Worm (Caenorhabditis elegans): ENCODE data around the gene F58G1.8.

Gene F58G1.8

DNA sequence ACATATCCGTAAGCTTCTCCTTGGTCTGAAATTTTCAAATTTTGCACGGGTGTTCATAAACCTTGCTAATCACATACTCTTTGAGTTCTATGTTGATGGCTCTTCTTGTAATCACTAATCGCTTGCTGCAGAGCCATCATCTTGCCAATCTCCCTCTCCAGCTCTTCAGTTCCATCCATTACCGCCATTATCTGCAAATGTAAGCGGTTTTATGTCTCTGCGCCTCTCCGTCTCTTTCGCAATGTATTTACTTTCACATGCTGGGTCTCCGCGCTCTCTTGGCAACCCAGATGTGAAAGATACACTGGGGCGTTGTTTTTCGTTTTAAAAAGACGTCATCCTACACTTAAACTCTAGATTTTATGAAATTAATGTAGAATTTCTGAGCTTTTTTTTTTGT is 27.8 kb upstream of the F58G1.8 start (continued):
- TF ChIP-seq ztf-25 (GFP tag; IDR thresholded peaks at IDR 0.05) (no peak), lag-1 (GFP tag; IDR thresholded peaks at IDR 0.05) (no peak), F55B11.4 (tag; optimal IDR thresholded peaks at IDR 0.05; ENCODE audit: borderline replicate concordance, insufficient read depth) (no peak), sptf-2 (GFP tag; optimal IDR thresholded peaks at IDR 0.05) (no peak), mes-4 (tag; optimal IDR thresholded peaks at IDR 0.05) (no peak), cebp-1 (GFP tag; IDR thresholded peaks at IDR 0.05) (peak; percentile 75), cebp-1 (tag; optimal IDR thresholded peaks at IDR 0.05) (peak; percentile 89), ceh-58 (GFP tag; IDR thresholded peaks at IDR 0.05) (no peak), dox-1 (GFP tag; IDR thresholded peaks at IDR 0.05) (peak; percentile 19; the same call in 1 of the 2 replicates), nhr-27 (tag; optimal IDR thresholded peaks at IDR 0.05) (no peak), efl-1 (GFP tag; optimal IDR thresholded peaks at IDR 0.05) (no peak), pha-4 (tag; optimal IDR thresholded peaks at IDR 0.05) (no peak), ztf-22 (GFP tag; optimal IDR thresholded peaks at IDR 0.05) (no peak), nhr-80 (tag; optimal IDR thresholded peaks at IDR 0.05) (peak; percentile 4), dpff-1 (tag; optimal IDR thresholded peaks at IDR 0.05) (no peak), die-1 (tag; optimal IDR thresholded peaks at IDR 0.05) (no peak), unc-62 (GFP tag; optimal IDR thresholded peaks at IDR 0.05) (no peak), D2030.7 (GFP tag; IDR thresholded peaks at IDR 0.05) (no peak), nhr-179 (tag; optimal IDR thresholded peaks at IDR 0.05) (no peak), lin-35 (GFP tag; optimal IDR thresholded peaks at IDR 0.05) (no peak), akir-1 (GFP tag; optimal IDR thresholded peaks at IDR 0.05) (no peak), attf-5 (GFP tag; optimal IDR thresholded peaks at IDR 0.05) (peak; percentile 12), F33H1.4 (GFP tag; IDR thresholded peaks at IDR 0.05) (no peak)

DNA sequence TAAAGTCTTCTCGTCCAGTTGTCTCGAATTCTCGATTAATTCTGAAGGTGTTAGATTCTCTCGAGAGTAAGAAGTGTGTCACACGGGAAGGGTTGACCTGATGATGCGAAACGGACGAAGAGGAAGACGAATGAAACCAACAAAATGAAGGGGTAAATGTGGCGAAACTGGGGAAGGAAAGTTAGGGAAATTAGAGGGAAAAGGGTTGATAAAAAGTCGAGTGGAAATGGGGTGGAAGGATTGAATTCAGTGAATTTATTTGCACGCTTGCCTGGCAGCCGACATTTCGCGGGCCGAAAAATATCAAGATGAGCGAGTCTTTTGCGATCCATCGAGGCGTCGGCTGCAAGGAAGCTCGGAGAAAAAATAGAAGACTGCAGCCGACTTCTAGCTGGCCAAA is 22.7 kb upstream of the F58G1.8 start, which contains the start of gene F58G1.7:
Gene F58G1.7, minus strand, starts transcription at position 101 of the 400 bp plus-strand sequence.
- no peak for TF ChIP-seq ceh-79 (tag; optimal IDR thresholded peaks at IDR 0.05)
- no peak for TF ChIP-seq Y95B8A.8 (GFP tag; IDR thresholded peaks at IDR 0.05)
- TF ChIP-seq zfh-2 (GFP tag; conservative IDR thresholded peaks at IDR 0.05), result 0 out of 2 replicates have a peak, but pooled peaks have one; percentile 20
- no peak for TF ChIP-seq egl-18 (GFP tag; IDR thresholded peaks at IDR 0.05)
- TF ChIP-seq gei-17 (GFP tag; optimal IDR thresholded peaks at IDR 0.05), result no peak
- no peak for TF ChIP-seq Y53F4B.3 (GFP tag; IDR thresholded peaks at IDR 0.05)
- no peak for TF ChIP-seq snpc-4 (GFP tag; optimal IDR thresholded peaks at IDR 0.05)
- TF ChIP-seq snpc-4 (tag; optimal IDR thresholded peaks at IDR 0.05), result peak in 2 of 4 experiments; percentile 35 to 68
- no peak for TF ChIP-seq let-607 (tag; optimal IDR thresholded peaks at IDR 0.05)
- no peak for TF ChIP-seq F22D6.2 (tag; optimal IDR thresholded peaks at IDR 0.05)

DNA sequence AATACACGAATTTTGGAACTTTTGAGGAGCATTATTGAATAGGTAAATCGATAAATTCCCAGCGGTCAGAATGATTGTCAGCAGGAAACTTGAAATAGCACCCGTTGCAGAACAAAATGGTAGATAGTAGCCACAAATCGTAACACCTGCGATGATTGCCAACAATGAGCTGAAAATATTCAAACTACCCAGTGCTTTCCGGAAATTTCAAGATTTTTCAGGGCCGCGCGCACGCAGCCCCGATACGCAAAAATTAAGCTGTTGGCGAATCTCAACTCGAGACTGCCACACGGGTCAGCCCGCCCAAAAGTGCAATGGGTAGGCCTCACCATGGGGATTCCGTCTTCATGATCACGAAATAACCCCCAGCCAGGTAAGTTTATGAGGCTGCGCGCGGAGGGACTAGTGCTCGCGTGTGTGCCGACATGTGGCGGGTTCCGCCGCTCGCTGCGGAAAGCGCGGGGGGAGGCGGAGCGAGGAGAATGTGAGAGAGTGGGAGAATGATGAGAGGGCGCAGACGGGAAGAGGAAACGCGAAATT is 19.2 kb upstream of the F58G1.8 start:
- TF ChIP-seq athp-1 (tag; optimal IDR thresholded peaks at IDR 0.05), result peak; percentile 94
- peak; percentile 87 for TF ChIP-seq hmg-20 (GFP tag; IDR thresholded peaks at IDR 0.05)
- peak; percentile 70; the same call in 1 of the 2 replicates for TF ChIP-seq egl-18 (GFP tag; IDR thresholded peaks at IDR 0.05)
- peak; percentile 88 for TF ChIP-seq lsl-1 (GFP tag; optimal IDR thresholded peaks at IDR 0.05)
- TF ChIP-seq dpff-1 (tag; optimal IDR thresholded peaks at IDR 0.05), result peak; percentile 95
- peak; percentile 91 for TF ChIP-seq ztf-25 (GFP tag; IDR thresholded peaks at IDR 0.05)
- TF ChIP-seq lin-26 (GFP tag; IDR thresholded peaks at IDR 0.05), result peak; percentile 96
- peak; percentile 92 for TF ChIP-seq ztf-22 (GFP tag; optimal IDR thresholded peaks at IDR 0.05)
- peak; percentile 38 for TF ChIP-seq rpc-1 (optimal IDR thresholded peaks at IDR 0.05)
- peak; percentile 18 for TF ChIP-seq rpc-1 (tag; optimal IDR thresholded peaks at IDR 0.05)
- peak; percentile 64; the same call in 1 of the 2 replicates for TF ChIP-seq bed-2 (GFP tag; IDR thresholded peaks at IDR 0.05)
- TF ChIP-seq bed-1 (GFP tag; IDR thresholded peaks at IDR 0.05), result 0 out of 2 replicates have a peak, but pooled peaks have one; percentile 45
- peak; percentile 99 for TF ChIP-seq hmg-1.2 (GFP tag; IDR thresholded peaks at IDR 0.05)
- TF ChIP-seq nfya-1 (tag; optimal IDR thresholded peaks at IDR 0.05; ENCODE audit: borderline replicate concordance, insufficient read depth), result no peak
- peak; percentile 56; the same call in 1 of the 2 replicates for TF ChIP-seq ztf-6 (GFP tag; IDR thresholded peaks at IDR 0.05)
- TF ChIP-seq repo-1 (tag; optimal IDR thresholded peaks at IDR 0.05), result peak; percentile 98
- TF ChIP-seq nhr-179 (tag; optimal IDR thresholded peaks at IDR 0.05), result peak; percentile 40
- TF ChIP-seq mel-28 (tag; optimal IDR thresholded peaks at IDR 0.05; ENCODE audit: borderline replicate concordance), result peak; percentile 92
- TF ChIP-seq lag-1 (GFP tag; IDR thresholded peaks at IDR 0.05), result no peak
- peak; percentile 96 for TF ChIP-seq hsf-1 (GFP tag; IDR thresholded peaks at IDR 0.05)

All from whole organism, young adult.